Worm (Caenorhabditis elegans): ENCODE results near the gene fipr-21.

ce11 chrX:10338761-10339160 is 34.4 kb downstream of the fipr-21 start:
- no peak for TF ChIP-seq lin-13 (GFP tag; optimal IDR thresholded peaks at IDR 0.05)
- no peak for TF ChIP-seq ZK546.5 (tag; optimal IDR thresholded peaks at IDR 0.05)
- TF ChIP-seq unc-62 (GFP tag; optimal IDR thresholded peaks at IDR 0.05), result no peak
- TF ChIP-seq zag-1 (tag; optimal IDR thresholded peaks at IDR 0.05), result no peak
- no peak for TF ChIP-seq snpc-4 (tag; optimal IDR thresholded peaks at IDR 0.05)
- no peak for TF ChIP-seq ceh-82 (tag; optimal IDR thresholded peaks at IDR 0.05)
- no peak for TF ChIP-seq elt-3 (tag; optimal IDR thresholded peaks at IDR 0.05)
- no peak for TF ChIP-seq R02D3.7 (tag; optimal IDR thresholded peaks at IDR 0.05)
- TF ChIP-seq ztf-11 (tag; optimal IDR thresholded peaks at IDR 0.05), result no peak
- no peak for TF ChIP-seq nhr-12 (tag; optimal IDR thresholded peaks at IDR 0.05)
